Worm (Caenorhabditis elegans) whole organism, L2 larva: Measurements from ENCODE around the gene alh-1.
"Not testable (repeated sequence)": the region's sequence is repeated elsewhere in the genome, so short reads cannot be mapped to it uniquely, and the experiment has no call there.

Experiments used
- F13H6.1 ChIP-seq: sonication (generic microtip); optimal IDR thresholded peaks from 2 replicates; lab custom pipeline; 2016; ENCODE audit warnings: missing genetic modification characterization, missing compliant biosample characterization
- R02D3.7 ChIP-seq: fragments of 150-350 bp; optimal IDR thresholded peaks from 2 replicates; lab custom pipeline; 2014; ENCODE audit warnings: missing biosample characterization, missing genetic modification characterization
- ZK546.5 ChIP-seq: sonication (generic microtip); optimal IDR thresholded peaks from 2 replicates; lab custom pipeline; 2017; ENCODE audit warnings: missing biosample characterization, missing genetic modification characterization
- aly-2 ChIP-seq: fragments of 150-350 bp; optimal IDR thresholded peaks from 2 replicates; lab custom pipeline; 2014; ENCODE audit warnings: missing biosample characterization, missing genetic modification characterization
- ama-1 ChIP-seq: fragments of 150-350 bp; optimal IDR thresholded peaks from 2 replicates; lab custom pipeline; 2018; ENCODE audit warnings: inconsistent platforms
- blmp-1 ChIP-seq: sonication (generic microtip); optimal IDR thresholded peaks from 2 replicates; lab custom pipeline; 2017; ENCODE audit warnings: missing genetic modification characterization, mild to moderate bottlenecking, missing compliant biosample characterization, antibody characterized with exemption, moderate library complexity; ENCODE audit not compliant: insufficient read depth
- ceh-16 ChIP-seq: fragments of 150-350 bp; optimal IDR thresholded peaks from 2 replicates; lab custom pipeline; 2014; ENCODE audit warnings: missing biosample characterization, missing genetic modification characterization
- ceh-82 ChIP-seq: fragments of 150-350 bp; optimal IDR thresholded peaks from 2 replicates; lab custom pipeline; 2014; ENCODE audit warnings: missing biosample characterization, missing genetic modification characterization
- dmd-4 ChIP-seq: sonication (generic microtip); optimal IDR thresholded peaks from 2 replicates; lab custom pipeline; 2017; ENCODE audit warnings: missing biosample characterization, missing genetic modification characterization
- egl-27 ChIP-seq: sonication (generic microtip); optimal IDR thresholded peaks from 3 replicates; lab custom pipeline; 2017; ENCODE audit warnings: missing biosample characterization, missing genetic modification reagents, missing genetic modification characterization
- elt-1 ChIP-seq: fragments of 150-350 bp; optimal IDR thresholded peaks from 2 replicates; lab custom pipeline; 2014; ENCODE audit warnings: missing biosample characterization, missing genetic modification characterization
- elt-3 ChIP-seq: sonication (generic microtip); optimal IDR thresholded peaks from 2 replicates; lab custom pipeline; 2017; ENCODE audit warnings: missing biosample characterization, missing genetic modification characterization
- fos-1 ChIP-seq: fragments of 150-350 bp; optimal IDR thresholded peaks from 2 replicates; lab custom pipeline; 2014; ENCODE audit warnings: missing biosample characterization, missing genetic modification characterization
- gmeb-1 ChIP-seq: fragments of 150-350 bp; optimal IDR thresholded peaks from 2 replicates; lab custom pipeline; 2014; ENCODE audit warnings: missing biosample characterization, missing genetic modification characterization
- lin-13 ChIP-seq: fragments of 150-350 bp; optimal IDR thresholded peaks from 2 replicates; lab custom pipeline; 2014; ENCODE audit warnings: missing biosample characterization, missing genetic modification reagents, missing genetic modification characterization
- lin-39 ChIP-seq: fragments of 150-350 bp; optimal IDR thresholded peaks from 2 replicates; lab custom pipeline; 2014; ENCODE audit warnings: missing biosample characterization, missing genetic modification reagents, missing genetic modification characterization
- lsy-2 ChIP-seq, 2 experiments: fragments of 150-350 bp in 1 of 2; sonication (generic microtip) in 1 of 2; optimal IDR thresholded peaks; 2 replicates each; lab custom pipeline; 2014 to 2017; ENCODE audit warnings: missing biosample characterization in 2 of 2, missing genetic modification characterization in 2 of 2
- mbf-1 ChIP-seq: sonication (generic microtip); optimal IDR thresholded peaks from 2 replicates; lab custom pipeline; 2017; ENCODE audit warnings: missing biosample characterization, missing genetic modification characterization
- mdl-1 ChIP-seq, 2 experiments: fragments of 150-350 bp in 1 of 2; sonication (generic microtip) in 1 of 2; optimal IDR thresholded peaks; 2 replicates each; lab custom pipeline; 2017; ENCODE audit warnings: missing biosample characterization in 2 of 2, missing genetic modification characterization in 2 of 2
- nhr-10 ChIP-seq: sonication (generic microtip); optimal IDR thresholded peaks from 2 replicates; lab custom pipeline; 2017; ENCODE audit warnings: missing biosample characterization, missing genetic modification characterization
- nhr-11 ChIP-seq: fragments of 150-350 bp; optimal IDR thresholded peaks from 2 replicates; lab custom pipeline; 2014; ENCODE audit warnings: missing biosample characterization, missing genetic modification characterization
- nhr-12 ChIP-seq: fragments of 150-350 bp; optimal IDR thresholded peaks from 2 replicates; lab custom pipeline; 2014; ENCODE audit warnings: missing biosample characterization, missing genetic modification characterization
- nhr-21 ChIP-seq: fragments of 150-350 bp; optimal IDR thresholded peaks from 2 replicates; lab custom pipeline; 2014; ENCODE audit warnings: missing biosample characterization, missing genetic modification characterization
- nhr-25 ChIP-seq: fragments of 150-350 bp; sonication (generic microtip); optimal IDR thresholded peaks from 3 replicates; lab custom pipeline; 2014; ENCODE audit warnings: missing biosample characterization, missing genetic modification characterization
- nhr-6 ChIP-seq: fragments of 150-350 bp; optimal IDR thresholded peaks from 2 replicates; lab custom pipeline; 2014; ENCODE audit warnings: missing biosample characterization, missing genetic modification characterization
- nhr-77 ChIP-seq: fragments of 150-350 bp; optimal IDR thresholded peaks from 2 replicates; lab custom pipeline; 2014; ENCODE audit warnings: missing biosample characterization, missing genetic modification characterization
- peb-1 ChIP-seq: fragments of 150-350 bp; optimal IDR thresholded peaks from 2 replicates; lab custom pipeline; 2014; ENCODE audit warnings: missing biosample characterization, missing genetic modification characterization
- sem-4 ChIP-seq: fragments of 150-350 bp; optimal IDR thresholded peaks from 2 replicates; lab custom pipeline; 2014; ENCODE audit warnings: missing biosample characterization, missing genetic modification reagents, missing genetic modification characterization
- skn-1 ChIP-seq: sonication (generic microtip); optimal IDR thresholded peaks from 2 replicates; lab custom pipeline; 2017; ENCODE audit warnings: missing biosample characterization, missing genetic modification characterization
- sma-3 ChIP-seq: sonication (generic microtip); optimal IDR thresholded peaks from 2 replicates; lab custom pipeline; 2016; ENCODE audit warnings: missing genetic modification reagents, missing genetic modification characterization, missing compliant biosample characterization
- sma-9 ChIP-seq, 2 experiments: fragments of 150-350 bp in 1 of 2; sonication (generic microtip) in 1 of 2; optimal IDR thresholded peaks; 2 replicates each; lab custom pipeline; 2014 to 2016; ENCODE audit warnings: missing genetic modification characterization in 2 of 2, mild to moderate bottlenecking in 1 of 2, missing biosample characterization in 1 of 2, missing compliant biosample characterization in 1 of 2, missing genetic modification reagents in 1 of 2, moderate library complexity in 1 of 2
- snpc-4 ChIP-seq: fragments of 150-350 bp; optimal IDR thresholded peaks from 2 replicates; lab custom pipeline; 2014; ENCODE audit warnings: missing biosample characterization, missing genetic modification characterization
- unc-39 ChIP-seq: fragments of 150-350 bp; optimal IDR thresholded peaks from 2 replicates; lab custom pipeline; 2014; ENCODE audit warnings: missing biosample characterization, missing genetic modification characterization
- unc-55 ChIP-seq: fragments of 150-350 bp; sonication (generic microtip); optimal IDR thresholded peaks from 3 replicates; lab custom pipeline; 2014; ENCODE audit warnings: missing biosample characterization, missing genetic modification reagents, missing genetic modification characterization
- zag-1 ChIP-seq: fragments of 150-350 bp; optimal IDR thresholded peaks from 2 replicates; lab custom pipeline; 2014; ENCODE audit warnings: missing biosample characterization, missing genetic modification characterization
- ztf-1 ChIP-seq: fragments of 200-800 bp; sonication (Bioruptor generic); conservative IDR thresholded peaks from 2 replicates; pipeline ENCODE4 v1.3.6; 2022; ENCODE audit warnings: missing genetic modification characterization, missing compliant biosample characterization
- ztf-11 ChIP-seq: sonication (generic microtip); optimal IDR thresholded peaks from 2 replicates; lab custom pipeline; 2017; ENCODE audit warnings: missing biosample characterization, missing genetic modification characterization

Gene alh-1

ce11 chrIII:5047740-5048139 lies 29.8 kb upstream of the alh-1 start, which contains the start of gene C45G9.5:
TSS of gene C45G9.5 (plus strand) at chrIII:5048117.
- TF ChIP-seq F13H6.1 (tag; lab: Kevin White, UChicago) (no peak), nhr-6 (tag; lab: Kevin White, UChicago) (no peak), snpc-4 (tag; lab: Kevin White, UChicago) (no peak), peb-1 (tag; lab: Kevin White, UChicago) (no peak), nhr-11 (tag; lab: Kevin White, UChicago) (no peak), elt-3 (tag; lab: Kevin White, UChicago) (no peak), nhr-77 (tag; lab: Kevin White, UChicago) (no peak), sma-3 (no peak), nhr-12 (no peak), dmd-4 (no peak), unc-55 (no peak), nhr-10 (tag; lab: Kevin White, UChicago) (no peak), nhr-25 (tag; lab: Kevin White, UChicago) (no peak), sma-9 (GFP tag; optimal IDR thresholded peaks at IDR 0.05; lab: Kevin White, UChicago) (no peak), sma-9 (tag; optimal IDR thresholded peaks at IDR 0.05; lab: Kevin White, UChicago) (no peak), elt-1 (no peak), ama-1 (lab: Kevin White, UChicago) (no peak), lin-13 (no peak)

- no peak for TF ChIP-seq dmd-4
- TF ChIP-seq peb-1 (tag; lab: Kevin White, UChicago), result no peak
- TF ChIP-seq nhr-77 (tag; lab: Kevin White, UChicago), result no peak
- TF ChIP-seq aly-2, result no peak
- TF ChIP-seq elt-1, result no peak
- TF ChIP-seq blmp-1 (tag; lab: Kevin White, UChicago), result no peak
- no peak for TF ChIP-seq F13H6.1 (tag; lab: Kevin White, UChicago)
- no peak for TF ChIP-seq zag-1 (tag; lab: Kevin White, UChicago)
- no peak for TF ChIP-seq elt-3 (tag; lab: Kevin White, UChicago)
- no peak for TF ChIP-seq ama-1 (lab: Kevin White, UChicago)
- no peak for TF ChIP-seq snpc-4 (tag; lab: Kevin White, UChicago)
- TF ChIP-seq nhr-25 (tag; lab: Kevin White, UChicago), result no peak
Measured at ce11 chrIII:5051949-5052348, 25.6 kb upstream of the alh-1 start, which contains the start of gene C45G9.15. TSS of gene C45G9.15 (minus strand) at chrIII:5052049.

ce11 chrIII:5053541-5053940 lies 24.0 kb upstream of the alh-1 start, which contains the start of gene C45G9.8:
TSS of gene C45G9.8 (minus strand) at chrIII:5053641.
- TF ChIP-seq nhr-21 (tag; lab: Kevin White, UChicago) (no peak), unc-39 (tag; lab: Kevin White, UChicago) (no peak), nhr-10 (tag; lab: Kevin White, UChicago) (no peak), R02D3.7 (tag; lab: Kevin White, UChicago) (no peak), nhr-11 (tag; lab: Kevin White, UChicago) (no peak), egl-27 (tag; lab: Kevin White, UChicago) (no peak), mdl-1 (tag; optimal IDR thresholded peaks at IDR 0.05; lab: Kevin White, UChicago) (no peak), nhr-25 (tag; lab: Kevin White, UChicago) (no peak), nhr-77 (tag; lab: Kevin White, UChicago) (no peak), nhr-12 (no peak), lsy-2 (tag; optimal IDR thresholded peaks at IDR 0.05; lab: Kevin White, UChicago) (no peak), lin-39 (tag; lab: Kevin White, UChicago) (no peak), fos-1 (tag; lab: Kevin White, UChicago) (no peak), ztf-1 (no peak), zag-1 (tag; lab: Kevin White, UChicago) (no peak), elt-1 (no peak), ceh-82 (tag; lab: Kevin White, UChicago) (no peak), F13H6.1 (tag; lab: Kevin White, UChicago) (no peak), aly-2 (no peak), gmeb-1 (tag; lab: Kevin White, UChicago) (no peak)

ce11 chrIII:5055709-5056108 lies 21.9 kb upstream of the alh-1 start, which contains the start of gene C45G9.9:
TSS of gene C45G9.9 (minus strand) at chrIII:5055809.
- TF ChIP-seq blmp-1 (tag; lab: Kevin White, UChicago); sma-3; ceh-16 (tag; lab: Kevin White, UChicago): not testable (repeated sequence)

ce11 chrIII:5061798-5062197 lies 15.8 kb upstream of the alh-1 start, which contains the start of gene C45G9.10:
TSS of gene C45G9.10 (minus strand) at chrIII:5061898.
- TF ChIP-seq mbf-1 (tag; lab: Kevin White, UChicago), result no peak
- no peak for TF ChIP-seq ztf-11 (tag; lab: Kevin White, UChicago)
- TF ChIP-seq unc-39 (tag; lab: Kevin White, UChicago), result no peak
- TF ChIP-seq ZK546.5 (tag; lab: Kevin White, UChicago), result no peak
- TF ChIP-seq skn-1 (tag; lab: Kevin White, UChicago), result no peak
- TF ChIP-seq sem-4, result no peak
